Worm (Caenorhabditis elegans): ENCODE measurements around the gene F07C3.16.

- TF ChIP-seq klf-2 (GFP tag; conservative IDR thresholded peaks at IDR 0.05) (no peak), cog-1 (tag; optimal IDR thresholded peaks at IDR 0.05) (no peak), med-1 (GFP tag; optimal IDR thresholded peaks at IDR 0.05; ENCODE audit: insufficient read depth) (no peak), ztf-23 (GFP tag; IDR thresholded peaks at IDR 0.05) (no peak), flt-1 (GFP tag; IDR thresholded peaks at IDR 0.05) (no peak)
These were observed 30.1 kb upstream of the F07C3.16 start, which contains the start of gene lron-2 for ce11 chrV:9287460-9287859.

Measured in whole organism, midembryonic.